Worm (Caenorhabditis elegans): Measurements from ENCODE around the gene srh-300.

- TF ChIP-seq ztf-29 (GFP tag; IDR thresholded peaks at IDR 0.05), result no peak
- TF ChIP-seq klf-2 (GFP tag; conservative IDR thresholded peaks at IDR 0.05), result no peak
- TF ChIP-seq cog-1 (tag; optimal IDR thresholded peaks at IDR 0.05), result no peak
- TF ChIP-seq ztf-23 (GFP tag; IDR thresholded peaks at IDR 0.05), result no peak
- TF ChIP-seq ref-1 (GFP tag; conservative IDR thresholded peaks at IDR 0.05), result no peak
- no peak for TF ChIP-seq tab-1 (GFP tag; IDR thresholded peaks at IDR 0.05)
- no peak for TF ChIP-seq flt-1 (GFP tag; IDR thresholded peaks at IDR 0.05)
- TF ChIP-seq T22C8.4 (GFP tag; IDR thresholded peaks at IDR 0.05), result no peak
- no peak for TF ChIP-seq med-1 (GFP tag; optimal IDR thresholded peaks at IDR 0.05; ENCODE audit: insufficient read depth)
Observed at ce11 chrV:17828310-17828709, 6.4 kb downstream of the srh-300 start, which contains the start of gene srh-304.
